Worm (Caenorhabditis elegans) whole organism, L3 larva: Measurements from ENCODE around the gene C33A12.19.

Experiments used
- R02D3.7 ChIP-seq: fragments of 150-350 bp; optimal IDR thresholded peaks from 2 replicates; lab custom pipeline; 2014; ENCODE audit warnings: missing biosample characterization, missing genetic modification characterization
- ZK546.5 ChIP-seq: sonication (generic microtip); optimal IDR thresholded peaks from 2 replicates; lab custom pipeline; 2017; ENCODE audit warnings: missing biosample characterization, missing genetic modification characterization
- aly-2 ChIP-seq: fragments of 150-350 bp; optimal IDR thresholded peaks from 2 replicates; lab custom pipeline; 2014; ENCODE audit warnings: missing biosample characterization, missing genetic modification characterization
- ama-1 ChIP-seq: fragments of 150-350 bp; optimal IDR thresholded peaks from 2 replicates; lab custom pipeline; 2018
- ceh-16 ChIP-seq: sonication (generic microtip); optimal IDR thresholded peaks from 2 replicates; lab custom pipeline; 2017; ENCODE audit warnings: missing biosample characterization, missing genetic modification characterization
- ceh-28 ChIP-seq: fragments of 150-350 bp; optimal IDR thresholded peaks from 2 replicates; lab custom pipeline; 2014; ENCODE audit warnings: missing biosample characterization, missing genetic modification reagents, missing genetic modification characterization
- ceh-82 ChIP-seq: fragments of 150-350 bp; optimal IDR thresholded peaks from 2 replicates; lab custom pipeline; 2014; ENCODE audit warnings: missing biosample characterization, missing genetic modification characterization
- ceh-9 ChIP-seq: sonication (generic microtip); optimal IDR thresholded peaks from 2 replicates; lab custom pipeline; 2018; ENCODE audit warnings: missing biosample characterization, missing genetic modification characterization
- daf-12 ChIP-seq: fragments of 150-350 bp; optimal IDR thresholded peaks from 2 replicates; lab custom pipeline; 2014; ENCODE audit warnings: missing biosample characterization, missing genetic modification reagents, missing genetic modification characterization
- egl-27 ChIP-seq: sonication (generic microtip); optimal IDR thresholded peaks from 4 replicates; lab custom pipeline; 2017; ENCODE audit warnings: missing biosample characterization, missing genetic modification reagents, missing genetic modification characterization
- egl-5 ChIP-seq: fragments of 150-350 bp; optimal IDR thresholded peaks from 2 replicates; lab custom pipeline; 2017; ENCODE audit warnings: missing biosample characterization, missing genetic modification reagents, missing genetic modification characterization, inconsistent platforms
- elt-1 ChIP-seq: fragments of 150-350 bp; optimal IDR thresholded peaks from 2 replicates; lab custom pipeline; 2014; ENCODE audit warnings: missing biosample characterization, missing genetic modification characterization
- elt-2 ChIP-seq: sonication (generic microtip); optimal IDR thresholded peaks from 2 replicates; lab custom pipeline; 2016; ENCODE audit warnings: missing genetic modification reagents, mild to moderate bottlenecking, missing genetic modification characterization, missing compliant biosample characterization
- elt-3 ChIP-seq, 3 experiments: fragments of 150-350 bp in 1 of 3; sonication (generic microtip) in 2 of 3; optimal IDR thresholded peaks; 2 replicates in 2 of 3; 4 replicates in 1 of 3; lab custom pipeline; 2014 to 2017; ENCODE audit warnings: missing biosample characterization in 3 of 3, missing genetic modification characterization in 3 of 3
- eor-1 ChIP-seq, 2 experiments: fragments of 150-350 bp; optimal IDR thresholded peaks; 2 replicates each; lab custom pipeline; 2014 to 2018; ENCODE audit warnings: missing biosample characterization in 2 of 2, missing genetic modification characterization in 2 of 2
- fkh-10 ChIP-seq: sonication (generic microtip); optimal IDR thresholded peaks from 2 replicates; lab custom pipeline; 2017; ENCODE audit warnings: missing biosample characterization, missing genetic modification reagents, missing genetic modification characterization
- fkh-2 ChIP-seq: fragments of 150-350 bp; optimal IDR thresholded peaks from 2 replicates; lab custom pipeline; 2014; ENCODE audit warnings: missing biosample characterization, missing genetic modification reagents, missing genetic modification characterization
- fos-1 ChIP-seq: fragments of 150-350 bp; optimal IDR thresholded peaks from 2 replicates; lab custom pipeline; 2014; ENCODE audit warnings: missing biosample characterization, missing genetic modification characterization
- hmg-11 ChIP-seq: sonication (generic microtip); optimal IDR thresholded peaks from 2 replicates; lab custom pipeline; 2016; ENCODE audit warnings: missing genetic modification characterization, missing compliant biosample characterization
- jun-1 ChIP-seq: fragments of 150-350 bp; optimal IDR thresholded peaks from 2 replicates; lab custom pipeline; 2014; ENCODE audit warnings: missing biosample characterization, missing genetic modification reagents, missing genetic modification characterization
- lin-15B ChIP-seq: fragments of 150-350 bp; optimal IDR thresholded peaks from 2 replicates; lab custom pipeline; 2014; ENCODE audit warnings: missing biosample characterization, missing genetic modification characterization
- lin-39 ChIP-seq: fragments of 150-350 bp; optimal IDR thresholded peaks from 2 replicates; lab custom pipeline; 2018; ENCODE audit warnings: missing biosample characterization, missing genetic modification reagents, missing genetic modification characterization
- lsy-12 ChIP-seq: sonication (generic microtip); optimal IDR thresholded peaks from 2 replicates; lab custom pipeline; 2016; ENCODE audit warnings: mild to moderate bottlenecking, missing genetic modification characterization, missing compliant biosample characterization
- mdl-1 ChIP-seq: fragments of 150-350 bp; optimal IDR thresholded peaks from 2 replicates; lab custom pipeline; 2014; ENCODE audit warnings: missing biosample characterization, missing genetic modification characterization
- mml-1 ChIP-seq: fragments of 150-350 bp; sonication (generic microtip); optimal IDR thresholded peaks from 3 replicates; lab custom pipeline; 2014; ENCODE audit warnings: missing biosample characterization, missing genetic modification characterization
- nfya-1 ChIP-seq: sonication (generic microtip); optimal IDR thresholded peaks from 2 replicates; lab custom pipeline; 2017; ENCODE audit warnings: missing genetic modification characterization, mild to moderate bottlenecking, missing compliant biosample characterization, antibody characterized with exemption, moderate library complexity; ENCODE audit not compliant: insufficient read depth
- nhr-11 ChIP-seq: fragments of 150-350 bp; optimal IDR thresholded peaks from 2 replicates; lab custom pipeline; 2014; ENCODE audit warnings: missing biosample characterization, missing genetic modification characterization
- nhr-12 ChIP-seq: fragments of 150-350 bp; optimal IDR thresholded peaks from 2 replicates; lab custom pipeline; 2014; ENCODE audit warnings: missing biosample characterization, missing genetic modification characterization
- nhr-23 ChIP-seq: fragments of 150-350 bp; optimal IDR thresholded peaks from 2 replicates; lab custom pipeline; 2014; ENCODE audit warnings: missing biosample characterization, missing genetic modification reagents, missing genetic modification characterization
- nhr-237 ChIP-seq: fragments of 150-350 bp; optimal IDR thresholded peaks from 2 replicates; lab custom pipeline; 2014; ENCODE audit warnings: missing biosample characterization, missing genetic modification characterization
- nhr-25 ChIP-seq: sonication (generic microtip); optimal IDR thresholded peaks from 2 replicates; lab custom pipeline; 2017; ENCODE audit warnings: missing biosample characterization, missing genetic modification characterization
- nhr-28 ChIP-seq: fragments of 150-350 bp; optimal IDR thresholded peaks from 2 replicates; lab custom pipeline; 2014; ENCODE audit warnings: missing biosample characterization, missing genetic modification characterization
- nhr-43 ChIP-seq: sonication (generic microtip); optimal IDR thresholded peaks from 2 replicates; lab custom pipeline; 2016; ENCODE audit warnings: mild to moderate bottlenecking, missing genetic modification characterization, missing compliant biosample characterization; ENCODE audit not compliant: poor library complexity, severe bottlenecking
- nhr-67 ChIP-seq: fragments of 150-350 bp; optimal IDR thresholded peaks from 2 replicates; lab custom pipeline; 2014; ENCODE audit warnings: missing biosample characterization, missing genetic modification characterization
- nhr-76 ChIP-seq: fragments of 150-350 bp; sonication (generic microtip); optimal IDR thresholded peaks from 5 replicates; lab custom pipeline; 2014; ENCODE audit warnings: missing biosample characterization, missing genetic modification characterization
- nhr-77 ChIP-seq: fragments of 150-350 bp; optimal IDR thresholded peaks from 2 replicates; lab custom pipeline; 2014; ENCODE audit warnings: missing biosample characterization, missing genetic modification characterization
- pha-4 ChIP-seq: fragments of 150-350 bp; optimal IDR thresholded peaks from 2 replicates; lab custom pipeline; 2014; ENCODE audit warnings: missing biosample characterization, missing genetic modification reagents, missing genetic modification characterization
- pqm-1 ChIP-seq: fragments of 150-350 bp; optimal IDR thresholded peaks from 2 replicates; lab custom pipeline; 2017; ENCODE audit warnings: missing biosample characterization, missing genetic modification characterization, inconsistent platforms
- sea-2 ChIP-seq: fragments of 150-350 bp; sonication (generic microtip); optimal IDR thresholded peaks from 4 replicates; lab custom pipeline; 2014; ENCODE audit warnings: missing biosample characterization, missing genetic modification reagents, missing genetic modification characterization
- skn-1 ChIP-seq: fragments of 150-350 bp; optimal IDR thresholded peaks from 2 replicates; lab custom pipeline; 2014; ENCODE audit warnings: missing biosample characterization, missing genetic modification characterization
- snpc-4 ChIP-seq: fragments of 150-350 bp; optimal IDR thresholded peaks from 2 replicates; lab custom pipeline; 2014; ENCODE audit warnings: missing biosample characterization, missing genetic modification characterization
- tbx-2 ChIP-seq: sonication (generic microtip); optimal IDR thresholded peaks from 2 replicates; lab custom pipeline; 2016; ENCODE audit warnings: mild to moderate bottlenecking, missing genetic modification characterization, missing compliant biosample characterization
- unc-39 ChIP-seq: sonication (generic microtip); optimal IDR thresholded peaks from 4 replicates; lab custom pipeline; 2017; ENCODE audit warnings: missing biosample characterization, missing genetic modification characterization
- unc-62 ChIP-seq: fragments of 150-350 bp; sonication (generic microtip); optimal IDR thresholded peaks from 4 replicates; lab custom pipeline; 2014; ENCODE audit warnings: missing biosample characterization, missing genetic modification reagents, missing genetic modification characterization
- zag-1 ChIP-seq: fragments of 150-350 bp; optimal IDR thresholded peaks from 2 replicates; lab custom pipeline; 2014; ENCODE audit warnings: missing biosample characterization, missing genetic modification characterization
- ztf-11 ChIP-seq: fragments of 150-350 bp; optimal IDR thresholded peaks from 2 replicates; lab custom pipeline; 2014; ENCODE audit warnings: missing biosample characterization, missing genetic modification characterization
- ztf-4 ChIP-seq: fragments of 150-350 bp; optimal IDR thresholded peaks from 2 replicates; lab custom pipeline; 2014; ENCODE audit warnings: missing biosample characterization, missing genetic modification characterization

The C33A12.19 gene

ce11 chrIV:9513360-9513777, 3.4 kb upstream of the C33A12.19 start:
- TF ChIP-seq nfya-1 (tag; lab: Kevin White, UChicago) (peak; percentile 10), tbx-2 (tag; lab: Kevin White, UChicago) (no peak), elt-1 (tag; lab: Kevin White, UChicago) (no peak), mdl-1 (tag; lab: Kevin White, UChicago) (no peak), ceh-82 (tag; lab: Kevin White, UChicago) (no peak), nhr-25 (tag; lab: Kevin White, UChicago) (peak; percentile 59), nhr-67 (tag; lab: Kevin White, UChicago) (no peak), ama-1 (lab: Kevin White, UChicago) (peak; percentile 31), elt-2 (tag; lab: Kevin White, UChicago) (peak; percentile 78), fkh-10 (GFP tag; lab: Kevin White, UChicago) (no peak), ceh-16 (tag; lab: Kevin White, UChicago) (no peak), fkh-2 (tag; lab: Kevin White, UChicago) (no peak), unc-39 (tag; lab: Kevin White, UChicago) (no peak), egl-5 (tag; lab: Kevin White, UChicago) (no peak), ceh-9 (tag; lab: Kevin White, UChicago) (no peak), nhr-12 (no peak), elt-3 (tag; optimal IDR thresholded peaks at IDR 0.05; lab: Kevin White, UChicago) (no peak), eor-1 (tag; optimal IDR thresholded peaks at IDR 0.05; lab: Kevin White, UChicago) (no peak), lin-15B (tag; lab: Kevin White, UChicago) (no peak), ZK546.5 (tag; lab: Kevin White, UChicago) (no peak), nhr-11 (tag; lab: Kevin White, UChicago) (no peak), skn-1 (tag; lab: Kevin White, UChicago) (no peak), daf-12 (tag; lab: Kevin White, UChicago) (no peak), ztf-4 (tag; lab: Kevin White, UChicago) (no peak), sea-2 (GFP tag; lab: Kevin White, UChicago) (no peak), nhr-76 (no peak), pha-4 (peak; percentile 79), unc-62 (GFP tag; lab: Kevin White, UChicago) (no peak), fos-1 (tag; lab: Kevin White, UChicago) (no peak), nhr-28 (tag; lab: Kevin White, UChicago) (no peak), nhr-77 (tag; lab: Kevin White, UChicago) (no peak), R02D3.7 (tag; lab: Kevin White, UChicago) (no peak), mml-1 (no peak), lin-39 (tag; lab: Kevin White, UChicago) (peak; percentile 39), ceh-28 (tag; lab: Kevin White, UChicago) (peak; percentile 45), egl-27 (tag; lab: Kevin White, UChicago) (no peak), ztf-11 (tag; lab: Kevin White, UChicago) (no peak), snpc-4 (peak; percentile 60), hmg-11 (tag; lab: Kevin White, UChicago) (peak; percentile 39), pqm-1 (tag; lab: Kevin White, UChicago) (peak; percentile 57), nhr-43 (tag; lab: Kevin White, UChicago) (peak; percentile 64), nhr-23 (tag; lab: Kevin White, UChicago) (peak; percentile 64), zag-1 (tag; lab: Kevin White, UChicago) (no peak), jun-1 (tag; lab: Kevin White, UChicago) (no peak), lsy-12 (no peak), aly-2 (tag; lab: Kevin White, UChicago) (no peak), nhr-237 (tag; lab: Kevin White, UChicago) (no peak)
